Fruit fly (Drosophila melanogaster) Kc167 (cell line): ENCODE measurements around the gene mav.

Experiments
- Myc ChIP-seq: fragments of >200 bp; optimal IDR thresholded peaks from 2 replicates; lab custom pipeline; 2017; ENCODE audit warnings: missing external identifiers
- Sin3A ChIP-seq: fragments of >200 bp; optimal IDR thresholded peaks from 2 replicates; lab custom pipeline; 2018; ENCODE audit warnings: missing external identifiers
- h ChIP-seq: fragments of >200 bp; optimal IDR thresholded peaks from 3 replicates; lab custom pipeline; 2018; ENCODE audit warnings: missing external identifiers
- psq ChIP-seq: fragments of >200 bp; optimal IDR thresholded peaks from 2 replicates; lab custom pipeline; 2017; ENCODE audit warnings: missing external identifiers

- TF ChIP-seq Sin3A (lab: Kevin White, UChicago) (no peak), h (lab: Kevin White, UChicago) (no peak), Myc (lab: Kevin White, UChicago) (no peak), psq (lab: Kevin White, UChicago) (no peak)
Measured at dm6 chr4:576439-576838, 49.4 kb downstream of the mav start.
